Fruit fly (Drosophila melanogaster) whole organism, embryonic: ENCODE measurements around the gene CG43293.

Experiments used
- Atf-2 ChIP-seq: fragments of 200-800 bp; sonication (Bioruptor generic); optimal IDR thresholded peaks from 2 replicates; lab custom pipeline; 2016; ENCODE audit warnings: missing biosample characterization, missing genetic modification characterization
- Atf3 ChIP-seq: fragments of 200-800 bp; sonication (Bioruptor generic); optimal IDR thresholded peaks from 3 replicates; lab custom pipeline; 2016; ENCODE audit warnings: missing biosample characterization, missing genetic modification characterization
- Bdp1 ChIP-seq: fragments of 200-800 bp; sonication (Bioruptor generic); optimal IDR thresholded peaks from 3 replicates; lab custom pipeline; 2016; ENCODE audit warnings: missing biosample characterization, missing genetic modification characterization
- CG10274 ChIP-seq: fragments of 200-800 bp; sonication (Bioruptor generic); optimal IDR thresholded peaks from 3 replicates; lab custom pipeline; 2017; ENCODE audit warnings: missing biosample characterization, mild to moderate bottlenecking, missing genetic modification characterization
- CG10654 ChIP-seq: fragments of 200-800 bp; sonication (Bioruptor generic); optimal IDR thresholded peaks from 2 replicates; lab custom pipeline; 2016; ENCODE audit warnings: missing biosample characterization, missing genetic modification characterization
- CG11093 ChIP-seq: fragments of 200-800 bp; sonication (Bioruptor generic); IDR thresholded peaks from 3 replicates; pipeline ENCODE4 v1.3.6; 2022; ENCODE audit warnings: missing biosample characterization, missing genetic modification characterization
- CG11247 ChIP-seq: fragments of 200-800 bp; sonication (Bioruptor generic); IDR thresholded peaks from 2 replicates; pipeline ENCODE4 v1.3.6; 2022; ENCODE audit warnings: missing biosample characterization, missing genetic modification characterization
- CG11560 ChIP-seq: fragments of 200-800 bp; sonication (Bioruptor generic); IDR thresholded peaks from 3 replicates; pipeline ENCODE4 v1.3.6; 2022; ENCODE audit warnings: missing biosample characterization, missing genetic modification characterization
- CG11696 ChIP-seq: fragments of 200-800 bp; sonication (Bioruptor generic); IDR thresholded peaks from 2 replicates; pipeline ENCODE4 v1.3.6; 2022; ENCODE audit warnings: missing biosample characterization, missing genetic modification characterization
- CG11723 ChIP-seq: fragments of 200-800 bp; sonication (Bioruptor generic); optimal IDR thresholded peaks from 2 replicates; lab custom pipeline; 2017; ENCODE audit warnings: missing biosample characterization, mild to moderate bottlenecking, missing genetic modification characterization
- CG12942 ChIP-seq: fragments of 200-800 bp; sonication (Bioruptor generic); optimal IDR thresholded peaks from 3 replicates; lab custom pipeline; 2016; ENCODE audit warnings: missing biosample characterization, missing genetic modification characterization
- CG15269 ChIP-seq: fragments of 200-800 bp; sonication (Bioruptor generic); optimal IDR thresholded peaks from 2 replicates; lab custom pipeline; 2018; ENCODE audit warnings: missing biosample characterization, mild to moderate bottlenecking, missing genetic modification characterization, moderate library complexity
- CG15696 ChIP-seq: fragments of 200-800 bp; sonication (Bioruptor generic); optimal IDR thresholded peaks from 2 replicates; lab custom pipeline; 2019; ENCODE audit warnings: missing biosample characterization, mild to moderate bottlenecking, missing genetic modification characterization, moderate library complexity
- CG17385 ChIP-seq: fragments of 200-800 bp; sonication (Bioruptor generic); optimal IDR thresholded peaks from 3 replicates; lab custom pipeline; 2018; ENCODE audit warnings: missing biosample characterization, mild to moderate bottlenecking, missing genetic modification characterization
- CG18476 ChIP-seq: fragments of 200-800 bp; sonication (Bioruptor generic); optimal IDR thresholded peaks from 2 replicates; lab custom pipeline; 2016; ENCODE audit warnings: missing biosample characterization, mild to moderate bottlenecking, missing genetic modification characterization
- CG2875 ChIP-seq: fragments of 200-800 bp; sonication (Bioruptor generic); optimal IDR thresholded peaks from 2 replicates; lab custom pipeline; 2017; ENCODE audit warnings: missing biosample characterization, mild to moderate bottlenecking, missing genetic modification characterization, missing genetic modification reagents
- CG31365 ChIP-seq: fragments of 200-800 bp; sonication (Bioruptor generic); optimal IDR thresholded peaks from 2 replicates; lab custom pipeline; 2018; ENCODE audit warnings: missing biosample characterization, mild to moderate bottlenecking, missing genetic modification characterization
- CG31388 ChIP-seq: fragments of 200-800 bp; sonication (Bioruptor generic); optimal IDR thresholded peaks from 2 replicates; lab custom pipeline; 2016; ENCODE audit warnings: missing biosample characterization, missing genetic modification characterization
- CG42726 ChIP-seq: fragments of 200-800 bp; sonication (Bioruptor generic); IDR thresholded peaks from 2 replicates; pipeline ENCODE4 v1.3.6; 2022; ENCODE audit warnings: missing biosample characterization, missing genetic modification characterization; ENCODE audit not compliant: partially characterized antibody
- CG4820 ChIP-seq: fragments of 200-800 bp; sonication (Bioruptor generic); optimal IDR thresholded peaks from 3 replicates; lab custom pipeline; 2016; ENCODE audit warnings: missing biosample characterization, missing genetic modification characterization
- CG6175 ChIP-seq: fragments of 200-800 bp; sonication (Bioruptor generic); IDR thresholded peaks from 3 replicates; pipeline ENCODE4 v1.3.6; 2022; ENCODE audit warnings: missing biosample characterization, missing genetic modification characterization
- CG6254 ChIP-seq: fragments of 200-800 bp; sonication (Bioruptor generic); optimal IDR thresholded peaks from 3 replicates; lab custom pipeline; 2017; ENCODE audit warnings: mild to moderate bottlenecking, missing biosample characterization, missing genetic modification reagents, missing genetic modification characterization
- CG8388 ChIP-seq: fragments of 200-800 bp; sonication (Bioruptor generic); optimal IDR thresholded peaks from 2 replicates; lab custom pipeline; 2019; ENCODE audit warnings: missing biosample characterization, mild to moderate bottlenecking, missing genetic modification characterization, moderate library complexity
- CHES-1-like ChIP-seq: fragments of 200-800 bp; sonication (Bioruptor generic); optimal IDR thresholded peaks from 2 replicates; lab custom pipeline; 2016; ENCODE audit warnings: missing biosample characterization, missing genetic modification characterization
- HHEX ChIP-seq: fragments of 200-800 bp; sonication (Bioruptor generic); optimal IDR thresholded peaks from 3 replicates; lab custom pipeline; 2017; ENCODE audit warnings: missing biosample characterization, mild to moderate bottlenecking, missing genetic modification characterization, missing genetic modification reagents
- Hsf ChIP-seq: fragments of 200-800 bp; sonication (Bioruptor generic); optimal IDR thresholded peaks from 3 replicates; lab custom pipeline; 2016; ENCODE audit warnings: missing biosample characterization, missing genetic modification characterization
- MBD-R2 ChIP-seq: fragments of 200-800 bp; sonication (Bioruptor generic); IDR thresholded peaks from 2 replicates; pipeline ENCODE4 v1.3.6; 2022; ENCODE audit warnings: missing biosample characterization, missing genetic modification characterization
- NFAT ChIP-seq: fragments of 200-800 bp; sonication (Bioruptor generic); IDR thresholded peaks from 2 replicates; pipeline ENCODE4 v1.3.6; 2022; ENCODE audit warnings: missing biosample characterization, missing genetic modification characterization
- Oli ChIP-seq: fragments of 200-800 bp; sonication (Bioruptor generic); optimal IDR thresholded peaks from 2 replicates; lab custom pipeline; 2018; ENCODE audit warnings: missing biosample characterization, mild to moderate bottlenecking, missing genetic modification characterization, moderate library complexity
- Sin3A ChIP-seq: fragments of >200 bp; optimal IDR thresholded peaks from 2 replicates; lab custom pipeline; 2018
- ap ChIP-seq: fragments of 200-800 bp; sonication (Bioruptor generic); IDR thresholded peaks from 2 replicates; pipeline ENCODE4 v1.3.6; 2022; ENCODE audit warnings: missing biosample characterization, missing genetic modification characterization
- bab2 ChIP-seq: fragments of 200-800 bp; sonication (Bioruptor generic); optimal IDR thresholded peaks from 2 replicates; lab custom pipeline; 2016; ENCODE audit warnings: missing biosample characterization, missing genetic modification characterization
- crp ChIP-seq, 2 experiments: fragments of 200-800 bp; sonication (Bioruptor generic); optimal IDR thresholded peaks; 2 replicates in 1 of 2; 3 replicates in 1 of 2; lab custom pipeline; 2017; ENCODE audit warnings: missing biosample characterization in 2 of 2, missing genetic modification characterization in 2 of 2, mild to moderate bottlenecking in 1 of 2, moderate library complexity in 1 of 2
- da ChIP-seq: fragments of 200-800 bp; sonication (Bioruptor generic); optimal IDR thresholded peaks from 2 replicates; lab custom pipeline; 2016; ENCODE audit warnings: missing biosample characterization, missing genetic modification characterization
- dpn ChIP-seq, 2 experiments: fragments of 200-800 bp; sonication (Bioruptor generic); optimal IDR thresholded peaks; 3 replicates each; lab custom pipeline; 2016; ENCODE audit warnings: missing biosample characterization in 2 of 2, missing genetic modification characterization in 2 of 2
- esg ChIP-seq: fragments of 200-800 bp; sonication (Bioruptor generic); conservative IDR thresholded peaks from 2 replicates; pipeline ENCODE4 v1.3.6; 2022; ENCODE audit warnings: missing biosample characterization, missing genetic modification characterization
- exex ChIP-seq: fragments of 200-800 bp; sonication (Bioruptor generic); optimal IDR thresholded peaks from 4 replicates; lab custom pipeline; 2018; ENCODE audit warnings: missing biosample characterization, mild to moderate bottlenecking, missing genetic modification characterization, moderate library complexity
- gce ChIP-seq: fragments of 200-800 bp; sonication (Bioruptor generic); IDR thresholded peaks from 3 replicates; pipeline ENCODE4 v1.3.6; 2022; ENCODE audit warnings: missing biosample characterization, missing genetic modification characterization
- gem ChIP-seq: fragments of 200-800 bp; sonication (Bioruptor generic); optimal IDR thresholded peaks from 2 replicates; lab custom pipeline; 2019; ENCODE audit warnings: missing biosample characterization, mild to moderate bottlenecking, missing genetic modification characterization, moderate library complexity
- gfzf ChIP-seq: fragments of 200-800 bp; sonication (Bioruptor generic); optimal IDR thresholded peaks from 2 replicates; lab custom pipeline; 2016; ENCODE audit warnings: missing biosample characterization, mild to moderate bottlenecking, missing genetic modification characterization, moderate library complexity
- odd ChIP-seq: fragments of 200-800 bp; sonication (Bioruptor generic); optimal IDR thresholded peaks from 2 replicates; lab custom pipeline; 2017; ENCODE audit warnings: missing biosample characterization, mild to moderate bottlenecking, missing genetic modification characterization
- p53 ChIP-seq: fragments of 200-800 bp; sonication (Bioruptor generic); optimal IDR thresholded peaks from 2 replicates; lab custom pipeline; 2016; ENCODE audit warnings: missing biosample characterization, missing genetic modification characterization
- phol ChIP-seq: fragments of 200-800 bp; sonication (Bioruptor generic); optimal IDR thresholded peaks from 3 replicates; lab custom pipeline; 2018; ENCODE audit warnings: missing biosample characterization, mild to moderate bottlenecking, missing genetic modification characterization, moderate library complexity
- pita ChIP-seq: fragments of 200-800 bp; sonication (Bioruptor generic); optimal IDR thresholded peaks from 2 replicates; lab custom pipeline; 2017; ENCODE audit warnings: missing biosample characterization, mild to moderate bottlenecking, missing genetic modification characterization
- ranshi ChIP-seq: fragments of 200-800 bp; sonication (Bioruptor generic); IDR thresholded peaks from 2 replicates; pipeline ENCODE4 v1.3.6; 2022; ENCODE audit warnings: missing biosample characterization, missing genetic modification characterization
- rib ChIP-seq: fragments of 200-800 bp; sonication (Bioruptor generic); IDR thresholded peaks from 2 replicates; pipeline ENCODE4 v1.3.6; 2022; ENCODE audit warnings: missing biosample characterization, missing genetic modification characterization
- sqz ChIP-seq: fragments of 200-800 bp; sonication (Bioruptor generic); optimal IDR thresholded peaks from 3 replicates; lab custom pipeline; 2018; ENCODE audit warnings: missing biosample characterization, mild to moderate bottlenecking, missing genetic modification characterization
- sr ChIP-seq: fragments of 200-800 bp; sonication (Bioruptor generic); IDR thresholded peaks from 3 replicates; pipeline ENCODE4 v1.3.6; 2022; ENCODE audit warnings: missing biosample characterization, missing genetic modification characterization
- unpg ChIP-seq: fragments of 200-800 bp; sonication (Bioruptor generic); optimal IDR thresholded peaks from 3 replicates; lab custom pipeline; 2018; ENCODE audit warnings: missing biosample characterization, mild to moderate bottlenecking, missing genetic modification characterization, moderate library complexity

The CG43293 gene

DNA sequence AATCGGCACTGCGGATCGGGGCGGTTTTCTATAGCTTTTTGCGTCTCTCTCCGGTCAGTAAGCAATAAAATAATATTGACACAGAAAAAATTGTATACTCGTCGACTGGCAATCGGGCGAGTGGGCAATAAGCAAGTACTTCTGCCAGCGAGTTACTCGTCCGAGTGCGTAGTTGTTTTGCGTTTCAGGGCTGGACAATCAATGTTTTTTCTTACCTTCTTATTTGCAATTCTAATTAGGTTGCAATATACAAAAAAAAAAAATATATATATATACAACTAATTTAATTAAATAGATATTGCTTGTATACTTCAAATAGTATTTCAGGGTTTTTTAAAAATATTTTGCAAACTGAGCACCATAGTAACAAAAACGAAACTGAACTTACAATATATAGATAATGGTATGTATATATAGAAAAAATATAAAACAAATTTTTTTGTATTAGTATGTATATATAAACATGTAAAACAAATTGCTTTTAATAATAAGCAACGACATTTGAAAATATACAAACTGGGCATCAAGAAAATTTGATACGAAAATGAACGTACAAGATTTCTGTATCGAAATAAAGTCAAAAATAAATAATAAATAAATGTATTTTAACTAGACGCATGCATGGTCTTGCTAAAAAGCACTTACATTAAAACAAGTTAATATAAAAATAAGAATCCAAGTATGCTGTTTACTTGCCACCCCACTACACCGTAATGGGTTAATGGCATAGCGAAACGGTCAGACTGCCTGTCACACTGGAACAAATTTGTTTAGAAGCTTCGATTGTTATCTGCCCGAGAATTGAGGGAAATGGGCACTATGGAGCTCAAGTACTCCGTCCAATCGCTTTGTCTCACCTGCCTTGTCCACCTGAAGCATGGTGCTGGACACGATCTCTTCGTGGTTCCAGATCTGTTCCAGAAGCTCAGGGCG, 4.3 kb downstream of the CG43293 start, which contains the start of the genes D19A and CG7386 (continued):
- TF ChIP-seq sr (0 out of 3 replicates have a peak, but pooled peaks have one; percentile 8), CG8388 (GFP tag; lab: Kevin White, UChicago) (peak; percentile 30), esg (GFP tag; lab: Robert Waterston, UW) (no peak; the same call in none of the 2 replicates), CG4820 (GFP tag; lab: Kevin White, UChicago) (peak; percentile 13), unpg (GFP tag; lab: Kevin White, UChicago) (peak; percentile 67), exex (tag; lab: Kevin White, UChicago) (no peak), gfzf (GFP tag; lab: Kevin White, UChicago) (peak; percentile 8), ranshi (GFP tag; lab: Robert Waterston, UW) (peak; percentile 53), NFAT (GFP tag; lab: Robert Waterston, UW) (peak; percentile 75), CG18476 (no peak), HHEX (peak; percentile 4), CG10274 (peak; percentile 41), CG2875 (GFP tag; lab: Kevin White, UChicago) (no peak), Oli (tag; lab: Kevin White, UChicago) (peak; percentile 11), da (no peak), CG17385 (GFP tag; lab: Kevin White, UChicago) (peak; percentile 28), CG31365 (tag; lab: Kevin White, UChicago) (no peak), CG42726 (GFP tag; lab: Robert Waterston, UW) (no peak), CG15269 (tag; lab: Kevin White, UChicago) (peak; percentile 65), MBD-R2 (peak; percentile 92), CG31388 (GFP tag; lab: Kevin White, UChicago) (no peak), CG11093 (GFP tag; lab: Robert Waterston, UW) (peak; percentile 53; the same call in 2 of the 3 replicates), dpn (GFP tag; optimal IDR thresholded peaks at IDR 0.05; lab: Kevin White, UChicago) (peak; percentile 33 to 62), pita (no peak), CG12942 (no peak), phol (tag; lab: Kevin White, UChicago) (peak; percentile 61), CG11723 (peak; percentile 16), gem (tag; lab: Kevin White, UChicago) (peak; percentile 74), CG6254 (no peak), bab2 (GFP tag; lab: Kevin White, UChicago) (peak; percentile 43), CHES-1-like (GFP tag; lab: Kevin White, UChicago) (peak; percentile 22), gce (GFP tag; lab: Robert Waterston, UW) (0 out of 3 replicates have a peak, but pooled peaks have one; percentile 25), rib (GFP tag; lab: Robert Waterston, UW) (no peak), CG6175 (GFP tag; lab: Robert Waterston, UW) (no peak), Atf3 (GFP tag; lab: Kevin White, UChicago) (no peak), CG10654 (GFP tag; lab: Kevin White, UChicago) (peak; percentile 2), crp (GFP tag; optimal IDR thresholded peaks at IDR 0.05; lab: Kevin White, UChicago) (no peak), odd (no peak), Bdp1 (GFP tag; lab: Kevin White, UChicago) (no peak), Sin3A (no peak), sqz (GFP tag; lab: Kevin White, UChicago) (peak; percentile 88), Hsf (peak; percentile 41), CG15696 (tag; lab: Kevin White, UChicago) (peak; percentile 31), CG11247 (peak; percentile 40), CG11696 (GFP tag; lab: Robert Waterston, UW) (peak; percentile 38), p53 (GFP tag; lab: Kevin White, UChicago) (no peak), ap (GFP tag; lab: Robert Waterston, UW) (no peak), CG11560 (tag; lab: Robert Waterston, UW) (no peak), Atf-2 (peak; percentile 41)
